Worm (Caenorhabditis elegans): ENCODE measurements around the gene cutl-17.

ce11 chrIV:9450375-9450774, 6.9 kb downstream of the cutl-17 start, which contains the start of gene cpin-1:
- TF ChIP-seq skn-1 (tag; optimal IDR thresholded peaks at IDR 0.05) = no peak
- TF ChIP-seq lin-13 (GFP tag; optimal IDR thresholded peaks at IDR 0.05) = no peak

All from whole organism, L2 larva.